Fruit fly (Drosophila melanogaster) whole organism, embryonic: ENCODE measurements around the gene CG6398.

Experiments used
- Aef1 ChIP-seq: fragments of 200-800 bp; sonication (Bioruptor generic); IDR thresholded peaks from 3 replicates; pipeline ENCODE4 v1.3.6; 2022; ENCODE audit warnings: missing biosample characterization, missing genetic modification characterization
- Blimp-1 ChIP-seq: fragments of 200-800 bp; sonication (Bioruptor generic); optimal IDR thresholded peaks from 3 replicates; lab custom pipeline; 2018; ENCODE audit warnings: missing biosample characterization, missing genetic modification characterization, mild to moderate bottlenecking, moderate library complexity, missing genetic modification reagents
- C15 ChIP-seq: fragments of 200-800 bp; sonication (Bioruptor generic); IDR thresholded peaks from 3 replicates; pipeline ENCODE4 v1.3.6; 2022; ENCODE audit warnings: missing biosample characterization, missing genetic modification characterization
- CG10979 ChIP-seq: fragments of 200-800 bp; sonication (Bioruptor generic); optimal IDR thresholded peaks from 2 replicates; lab custom pipeline; 2018; ENCODE audit warnings: missing biosample characterization, mild to moderate bottlenecking, missing genetic modification characterization, moderate library complexity
- CG11085 ChIP-seq: fragments of 200-800 bp; sonication (Bioruptor generic); IDR thresholded peaks from 2 replicates; pipeline ENCODE4 v1.3.6; 2022; ENCODE audit warnings: missing biosample characterization, missing genetic modification characterization
- CG11696 ChIP-seq: fragments of 200-800 bp; sonication (Bioruptor generic); IDR thresholded peaks from 2 replicates; pipeline ENCODE4 v1.3.6; 2022; ENCODE audit warnings: missing biosample characterization, missing genetic modification characterization
- CG11723 ChIP-seq: fragments of 200-800 bp; sonication (Bioruptor generic); optimal IDR thresholded peaks from 2 replicates; lab custom pipeline; 2017; ENCODE audit warnings: missing biosample characterization, mild to moderate bottlenecking, missing genetic modification characterization
- CG12071 ChIP-seq: fragments of 200-800 bp; sonication (Bioruptor generic); optimal IDR thresholded peaks from 3 replicates; lab custom pipeline; 2018; ENCODE audit warnings: missing biosample characterization, mild to moderate bottlenecking, missing genetic modification characterization
- CG12104 ChIP-seq: fragments of 200-800 bp; sonication (Bioruptor generic); optimal IDR thresholded peaks from 3 replicates; lab custom pipeline; 2016; ENCODE audit warnings: missing biosample characterization, missing genetic modification characterization
- CG13424 ChIP-seq: fragments of 200-800 bp; sonication (Bioruptor generic); optimal IDR thresholded peaks from 2 replicates; lab custom pipeline; 2019; ENCODE audit warnings: missing biosample characterization, mild to moderate bottlenecking, missing genetic modification characterization, moderate library complexity
- CG14667 ChIP-seq: fragments of 200-800 bp; sonication (Bioruptor generic); IDR thresholded peaks from 2 replicates; pipeline ENCODE4 v1.3.6; 2022; ENCODE audit warnings: missing biosample characterization, missing genetic modification characterization
- CG15073 ChIP-seq: fragments of 200-800 bp; sonication (Bioruptor generic); optimal IDR thresholded peaks from 2 replicates; lab custom pipeline; 2016; ENCODE audit warnings: missing biosample characterization, missing genetic modification characterization
- CG15479 ChIP-seq: fragments of 200-800 bp; sonication (Bioruptor generic); optimal IDR thresholded peaks from 3 replicates; lab custom pipeline; 2019; ENCODE audit warnings: missing biosample characterization, mild to moderate bottlenecking, missing genetic modification characterization, moderate library complexity
- CG15514 ChIP-seq: fragments of 200-800 bp; sonication (Bioruptor generic); optimal IDR thresholded peaks from 3 replicates; lab custom pipeline; 2017; ENCODE audit warnings: missing biosample characterization, missing genetic modification characterization, mild to moderate bottlenecking, moderate library complexity, missing genetic modification reagents
- CG17186 ChIP-seq: fragments of 200-800 bp; sonication (Bioruptor generic); optimal IDR thresholded peaks from 3 replicates; lab custom pipeline; 2017; ENCODE audit warnings: missing biosample characterization, missing genetic modification reagents, missing genetic modification characterization
- CG17359 ChIP-seq: fragments of 200-800 bp; sonication (Bioruptor generic); optimal IDR thresholded peaks from 3 replicates; lab custom pipeline; 2018; ENCODE audit warnings: missing biosample characterization, mild to moderate bottlenecking, missing genetic modification characterization, moderate library complexity
- CG1832 ChIP-seq: fragments of 200-800 bp; sonication (Bioruptor generic); optimal IDR thresholded peaks from 2 replicates; lab custom pipeline; 2017; ENCODE audit warnings: missing biosample characterization, mild to moderate bottlenecking, missing genetic modification characterization, inconsistent platforms
- CG33557 ChIP-seq: fragments of 200-800 bp; sonication (Bioruptor generic); optimal IDR thresholded peaks from 2 replicates; lab custom pipeline; 2019; ENCODE audit warnings: missing biosample characterization, mild to moderate bottlenecking, missing genetic modification characterization, moderate library complexity
- CG4730 ChIP-seq: fragments of 200-800 bp; sonication (Bioruptor generic); IDR thresholded peaks from 2 replicates; pipeline ENCODE4 v1.3.6; 2022; ENCODE audit warnings: missing biosample characterization, missing genetic modification characterization
- CG7357 ChIP-seq: fragments of 200-800 bp; sonication (Bioruptor generic); IDR thresholded peaks from 3 replicates; pipeline ENCODE4 v1.3.6; 2022; ENCODE audit warnings: missing biosample characterization, missing genetic modification characterization
- CG7786 ChIP-seq: fragments of 200-800 bp; sonication (Bioruptor generic); optimal IDR thresholded peaks from 2 replicates; lab custom pipeline; 2016; ENCODE audit warnings: missing biosample characterization, missing genetic modification characterization
- CG9727 ChIP-seq: fragments of 200-800 bp; sonication (Bioruptor generic); optimal IDR thresholded peaks from 3 replicates; lab custom pipeline; 2017; ENCODE audit warnings: missing biosample characterization, mild to moderate bottlenecking, missing genetic modification characterization
- CG9876 ChIP-seq: fragments of 200-800 bp; sonication (Bioruptor generic); optimal IDR thresholded peaks from 2 replicates; lab custom pipeline; 2016; ENCODE audit warnings: missing biosample characterization, missing genetic modification characterization
- CTCF ChIP-seq: fragments of 200-800 bp; sonication (Bioruptor generic); optimal IDR thresholded peaks from 2 replicates; lab custom pipeline; 2017; ENCODE audit warnings: missing biosample characterization, mild to moderate bottlenecking, missing genetic modification characterization, moderate library complexity
- D19A ChIP-seq: fragments of 200-800 bp; optimal IDR thresholded peaks from 3 replicates; lab custom pipeline; 2019; ENCODE audit warnings: missing biosample characterization, mild to moderate bottlenecking, missing genetic modification characterization, moderate library complexity
- Doc2 ChIP-seq: fragments of 200-800 bp; sonication (Bioruptor generic); IDR thresholded peaks from 2 replicates; pipeline ENCODE4 v1.3.6; 2022; ENCODE audit warnings: missing biosample characterization, missing genetic modification characterization
- Doc3 ChIP-seq: fragments of 200-800 bp; sonication (Bioruptor generic); IDR thresholded peaks from 3 replicates; pipeline ENCODE4 v1.3.6; 2022; ENCODE audit warnings: missing biosample characterization, missing genetic modification characterization; ENCODE audit not compliant: partially characterized antibody
- E2f1 ChIP-seq: fragments of 200-800 bp; sonication (Bioruptor generic); IDR thresholded peaks from 2 replicates; pipeline ENCODE4 v1.3.6; 2022; ENCODE audit warnings: missing biosample characterization, missing genetic modification characterization
- Hmx ChIP-seq: fragments of 200-800 bp; sonication (Bioruptor generic); optimal IDR thresholded peaks from 2 replicates; lab custom pipeline; 2016; ENCODE audit warnings: missing biosample characterization, missing genetic modification characterization
- Max ChIP-seq: fragments of 200-800 bp; sonication (Bioruptor generic); optimal IDR thresholded peaks from 2 replicates; lab custom pipeline; 2016; ENCODE audit warnings: missing biosample characterization, mild to moderate bottlenecking, missing genetic modification characterization
- Med ChIP-seq: fragments of 200-800 bp; sonication (Bioruptor generic); peaks from one replicate; lab custom pipeline; 2016; ENCODE audit warnings: missing biosample characterization, missing genetic modification characterization, mild to moderate bottlenecking, inconsistent platforms, moderate library complexity
- NC2α ChIP-seq: fragments of 200-800 bp; sonication (Bioruptor generic); optimal IDR thresholded peaks from 2 replicates; lab custom pipeline; 2016; ENCODE audit warnings: missing biosample characterization, missing genetic modification characterization
- Ptx1 ChIP-seq: fragments of 200-800 bp; sonication (Bioruptor generic); IDR thresholded peaks from 2 replicates; pipeline ENCODE4 v1.3.6; 2022; ENCODE audit warnings: missing biosample characterization, missing genetic modification characterization
- Sox100B ChIP-seq: fragments of 200-800 bp; sonication (Bioruptor generic); optimal IDR thresholded peaks from 3 replicates; lab custom pipeline; 2018; ENCODE audit warnings: missing biosample characterization, mild to moderate bottlenecking, missing genetic modification characterization
- ato ChIP-seq: fragments of 200-800 bp; sonication (Bioruptor generic); IDR thresholded peaks from 2 replicates; pipeline ENCODE4 v1.3.6; 2022; ENCODE audit warnings: missing biosample characterization, missing genetic modification characterization; ENCODE audit not compliant: partially characterized antibody
- btn ChIP-seq: fragments of 200-800 bp; sonication (Bioruptor generic); optimal IDR thresholded peaks from 2 replicates; lab custom pipeline; 2016; ENCODE audit warnings: missing biosample characterization, missing genetic modification characterization
- chn ChIP-seq: fragments of 200-800 bp; sonication (Bioruptor generic); optimal IDR thresholded peaks from 2 replicates; lab custom pipeline; 2016; ENCODE audit warnings: missing biosample characterization, missing genetic modification characterization
- crol ChIP-seq: fragments of 200-800 bp; sonication (Bioruptor generic); IDR thresholded peaks from 2 replicates; pipeline ENCODE4 v1.3.6; 2022; ENCODE audit warnings: missing biosample characterization, missing genetic modification characterization
- gcm ChIP-seq: fragments of 200-800 bp; sonication (Bioruptor generic); optimal IDR thresholded peaks from 2 replicates; lab custom pipeline; 2019; ENCODE audit warnings: missing biosample characterization, mild to moderate bottlenecking, missing genetic modification characterization, moderate library complexity
- h ChIP-seq: fragments of >200 bp; optimal IDR thresholded peaks from 2 replicates; lab custom pipeline; 2017
- hb ChIP-seq: fragments of 200-800 bp; sonication (Bioruptor generic); IDR thresholded peaks from 3 replicates; pipeline ENCODE4 v1.3.6; 2022; ENCODE audit warnings: missing biosample characterization, missing genetic modification characterization; ENCODE audit not compliant: partially characterized antibody
- ken ChIP-seq: fragments of 200-800 bp; sonication (Bioruptor generic); IDR thresholded peaks from 3 replicates; pipeline ENCODE4 v1.3.6; 2022; ENCODE audit warnings: missing biosample characterization, missing genetic modification characterization
- mirr ChIP-seq: fragments of 200-800 bp; sonication (Bioruptor generic); optimal IDR thresholded peaks from 3 replicates; lab custom pipeline; 2018; ENCODE audit warnings: missing biosample characterization, mild to moderate bottlenecking, missing genetic modification characterization
- nau ChIP-seq: fragments of 200-800 bp; sonication (Bioruptor generic); optimal IDR thresholded peaks from 3 replicates; lab custom pipeline; 2017; ENCODE audit warnings: missing biosample characterization, mild to moderate bottlenecking, missing genetic modification characterization, missing genetic modification reagents
- nmo ChIP-seq: fragments of 200-800 bp; sonication (Bioruptor generic); optimal IDR thresholded peaks from 2 replicates; lab custom pipeline; 2018; ENCODE audit warnings: missing biosample characterization, mild to moderate bottlenecking, missing genetic modification characterization, moderate library complexity
- odd ChIP-seq: fragments of 200-800 bp; sonication (Bioruptor generic); optimal IDR thresholded peaks from 2 replicates; lab custom pipeline; 2017; ENCODE audit warnings: missing biosample characterization, mild to moderate bottlenecking, missing genetic modification characterization
- onecut ChIP-seq: fragments of 200-800 bp; sonication (Bioruptor generic); IDR thresholded peaks from 2 replicates; pipeline ENCODE4 v1.3.6; 2022; ENCODE audit warnings: missing biosample characterization, missing genetic modification characterization
- peb ChIP-seq: fragments of 200-800 bp; sonication (Bioruptor generic); IDR thresholded peaks from 2 replicates; pipeline ENCODE4 v1.3.6; 2022; ENCODE audit warnings: missing biosample characterization, missing genetic modification characterization
- sisA ChIP-seq: fragments of 200-800 bp; sonication (Bioruptor generic); IDR thresholded peaks from 2 replicates; pipeline ENCODE4 v1.3.6; 2022; ENCODE audit warnings: missing biosample characterization, missing genetic modification characterization
- ssp ChIP-seq: fragments of 200-800 bp; sonication (Bioruptor generic); IDR thresholded peaks from 2 replicates; pipeline ENCODE4 v1.3.6; 2022; ENCODE audit warnings: missing biosample characterization, missing genetic modification characterization
- tna ChIP-seq: fragments of 200-800 bp; sonication (Bioruptor generic); IDR thresholded peaks from 2 replicates; pipeline ENCODE4 v1.3.6; 2022; ENCODE audit warnings: missing biosample characterization, missing genetic modification characterization; ENCODE audit not compliant: partially characterized antibody
- vnd ChIP-seq: fragments of 200-800 bp; sonication (Bioruptor generic); IDR thresholded peaks from 3 replicates; pipeline ENCODE4 v1.3.6; 2022; ENCODE audit warnings: missing biosample characterization, missing genetic modification characterization; ENCODE audit not compliant: partially characterized antibody
- zen2 ChIP-seq: fragments of 200-800 bp; sonication (Bioruptor generic); IDR thresholded peaks from 3 replicates; pipeline ENCODE4 v1.3.6; 2022; ENCODE audit warnings: missing biosample characterization, missing genetic modification characterization; ENCODE audit not compliant: partially characterized antibody

CG6398 gene

DNA sequence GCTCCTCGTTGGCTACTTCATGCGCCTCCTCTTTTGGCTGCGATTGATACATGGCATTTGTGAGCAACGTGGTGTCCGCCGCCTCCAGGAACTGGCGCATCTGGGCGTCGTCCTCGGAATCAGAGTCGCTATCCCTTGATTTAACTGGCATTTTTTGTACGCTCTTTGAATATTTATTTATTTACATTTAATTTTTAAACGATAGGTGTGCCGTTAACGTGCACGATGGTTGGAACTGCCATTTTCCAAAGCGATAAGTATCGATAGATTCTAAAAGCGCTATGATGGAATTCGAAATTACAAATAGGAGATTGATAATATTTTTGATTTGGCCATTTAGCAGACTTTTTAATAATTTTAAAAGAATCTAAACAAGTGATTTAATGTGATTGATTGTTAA is 21.8 kb downstream of the CG6398 start, which contains the start of gene CG32554 (continued):
- TF ChIP-seq Med (GFP tag; lab: Kevin White, UChicago) (peak; percentile 59), onecut (no peak), CG14667 (GFP tag; lab: Robert Waterston, UW) (no peak), CG15479 (GFP tag; lab: Kevin White, UChicago) (no peak), CTCF (GFP tag; lab: Kevin White, UChicago) (peak; percentile 35), h (no peak), CG33557 (GFP tag; lab: Kevin White, UChicago) (no peak), CG11085 (GFP tag; lab: Robert Waterston, UW) (no peak), CG7357 (no peak), ssp (GFP tag; lab: Robert Waterston, UW) (no peak), CG11696 (GFP tag; lab: Robert Waterston, UW) (no peak), Hmx (GFP tag; lab: Kevin White, UChicago) (no peak), CG17186 (GFP tag; lab: Kevin White, UChicago) (peak; percentile 82), chn (GFP tag; lab: Kevin White, UChicago) (no peak), CG12071 (GFP tag; lab: Kevin White, UChicago) (no peak), ato (GFP tag; lab: Robert Waterston, UW) (peak; percentile 85), CG1832 (GFP tag; lab: Kevin White, UChicago) (no peak), nau (no peak), CG9727 (GFP tag; lab: Kevin White, UChicago) (no peak), odd (GFP tag; lab: Kevin White, UChicago) (no peak), hb (peak; percentile 83), Blimp-1 (no peak), nmo (GFP tag; lab: Kevin White, UChicago) (no peak), btn (no peak), CG7786 (GFP tag; lab: Kevin White, UChicago) (no peak), crol (GFP tag; lab: Robert Waterston, UW) (no peak), gcm (GFP tag; lab: Kevin White, UChicago) (no peak), NC2α (no peak), CG4730 (GFP tag; lab: Robert Waterston, UW) (no peak), CG10979 (no peak), mirr (no peak), zen2 (GFP tag; lab: Robert Waterston, UW) (peak; percentile 91), CG15073 (GFP tag; lab: Kevin White, UChicago) (no peak), CG12104 (no peak), E2f1 (GFP tag; lab: Robert Waterston, UW) (no peak), Max (GFP tag; lab: Kevin White, UChicago) (no peak), peb (GFP tag; lab: Robert Waterston, UW) (no peak), Doc3 (GFP tag; lab: Robert Waterston, UW) (peak; percentile 90), Ptx1 (GFP tag; lab: Robert Waterston, UW) (no peak), CG9876 (no peak), CG11723 (GFP tag; lab: Kevin White, UChicago) (no peak), tna (GFP tag; lab: Robert Waterston, UW) (peak; percentile 85), Doc2 (no peak), Aef1 (GFP tag; lab: Robert Waterston, UW) (no peak), C15 (GFP tag; lab: Robert Waterston, UW) (no peak), CG13424 (no peak), vnd (GFP tag; lab: Robert Waterston, UW) (peak; percentile 83), CG15514 (GFP tag; lab: Kevin White, UChicago) (peak; percentile 48), D19A (no peak), ken (no peak), CG17359 (tag; lab: Kevin White, UChicago) (no peak), Sox100B (GFP tag; lab: Kevin White, UChicago) (no peak), sisA (GFP tag; lab: Robert Waterston, UW) (no peak)
